Worm (Caenorhabditis elegans): ENCODE results near the gene srx-87.

DNA sequence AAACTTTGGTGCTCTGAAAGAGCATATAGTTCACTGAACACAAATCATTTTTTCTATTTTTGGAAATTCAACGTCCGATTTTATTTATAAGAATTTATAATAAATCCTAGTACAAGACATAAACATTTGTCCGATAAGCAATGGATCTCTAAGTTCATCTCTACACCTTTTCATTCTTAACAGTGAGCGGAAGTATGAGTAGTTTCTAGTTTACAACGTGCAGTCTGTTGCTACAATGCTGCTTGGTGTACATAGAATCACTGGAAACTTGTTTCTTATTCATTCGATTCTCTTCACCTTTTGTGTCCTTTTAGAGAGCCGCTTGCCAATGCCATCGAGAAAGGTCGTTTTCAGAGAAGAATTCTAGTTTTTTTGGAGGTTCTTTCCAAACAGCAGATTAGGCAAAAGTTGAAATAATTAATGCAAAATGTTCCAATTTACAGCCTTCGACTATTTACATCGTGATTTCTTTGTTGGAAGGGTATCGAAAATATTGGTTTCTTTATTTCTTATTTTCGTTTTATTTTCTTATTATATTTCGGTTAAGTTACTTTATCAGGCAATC lies 37.7 kb upstream of the srx-87 start:
- TF ChIP-seq him-1 (tag; optimal IDR thresholded peaks at IDR 0.05) = no peak
- no peak for TF ChIP-seq dao-5 (tag; optimal IDR thresholded peaks at IDR 0.05)
- TF ChIP-seq W03F9.2 (tag; optimal IDR thresholded peaks at IDR 0.05) = no peak

All from whole organism, L4/young adult.